Worm (Caenorhabditis elegans): Measurements from ENCODE around the gene inx-11.
A peak's percentile ranks its signal among the peaks of the same experiment; 100 is the strongest.

inx-11 gene

ce11 chrV:12517148-12517547, 30.1 kb downstream of the inx-11 start, which contains the start of gene cal-1:
Gene cal-1, minus strand, starts transcription at chrV:12517248.
- TF ChIP-seq him-1 (tag; optimal IDR thresholded peaks at IDR 0.05): no peak

ce11 chrV:12517757-12518156, 30.7 kb downstream of the inx-11 start:
- TF ChIP-seq him-1 (tag; optimal IDR thresholded peaks at IDR 0.05): no peak
- TF ChIP-seq dao-5 (tag; optimal IDR thresholded peaks at IDR 0.05): no peak
- TF ChIP-seq W03F9.2 (tag; optimal IDR thresholded peaks at IDR 0.05): no peak

DNA sequence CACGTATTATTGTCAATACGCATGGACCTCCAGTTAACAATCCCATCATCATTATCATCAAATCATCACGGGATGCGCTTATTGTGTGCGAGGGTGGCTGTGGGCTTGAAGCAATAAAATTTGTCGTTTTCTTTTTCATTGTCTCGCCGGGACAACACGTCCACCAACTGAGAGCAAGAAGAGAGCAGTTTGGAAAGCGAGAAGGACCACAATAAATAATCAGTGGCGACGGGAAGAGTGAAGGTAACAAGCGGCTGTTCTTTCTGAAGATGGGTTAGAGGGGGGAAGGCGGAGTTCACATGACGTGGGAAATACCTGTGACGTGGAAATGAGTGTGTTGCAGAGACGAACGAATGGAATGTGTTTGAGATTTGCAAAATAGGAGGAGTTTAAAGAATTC, 31.7 kb downstream of the inx-11 start:
- TF ChIP-seq W03F9.2 (tag; optimal IDR thresholded peaks at IDR 0.05) (no peak), him-1 (tag; optimal IDR thresholded peaks at IDR 0.05) (no peak), dao-5 (tag; optimal IDR thresholded peaks at IDR 0.05) (no peak)

DNA sequence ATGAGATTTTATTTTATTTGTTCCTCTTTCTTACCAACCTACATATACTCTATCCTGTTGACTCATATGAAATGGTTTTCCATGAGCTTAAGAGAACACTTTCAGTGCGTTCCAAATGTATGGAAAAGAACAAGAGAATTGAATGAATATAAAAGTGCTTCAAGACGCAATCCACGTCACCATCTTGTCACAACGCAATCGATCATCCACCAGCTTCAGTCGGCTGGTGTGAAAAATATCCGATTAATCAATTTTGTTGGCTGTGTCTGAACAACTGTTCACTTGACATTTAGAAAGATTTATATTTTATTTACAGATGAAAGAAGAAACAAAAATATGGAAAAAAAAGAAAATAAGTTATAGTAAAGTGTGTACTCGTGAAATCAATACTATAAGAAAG, 36.3 kb downstream of the inx-11 start:
- TF ChIP-seq him-1 (tag; optimal IDR thresholded peaks at IDR 0.05): no peak
- TF ChIP-seq W03F9.2 (tag; optimal IDR thresholded peaks at IDR 0.05): no peak
- no peak for TF ChIP-seq dao-5 (tag; optimal IDR thresholded peaks at IDR 0.05)

- no peak for TF ChIP-seq dao-5 (tag; optimal IDR thresholded peaks at IDR 0.05)
- no peak for TF ChIP-seq W03F9.2 (tag; optimal IDR thresholded peaks at IDR 0.05)
- TF ChIP-seq him-1 (tag; optimal IDR thresholded peaks at IDR 0.05): no peak
Observed at ce11 chrV:12525526-12525925, 38.5 kb downstream of the inx-11 start, which contains the start of gene dyf-4. Gene dyf-4, minus strand, starts transcription at chrV:12525738.

DNA sequence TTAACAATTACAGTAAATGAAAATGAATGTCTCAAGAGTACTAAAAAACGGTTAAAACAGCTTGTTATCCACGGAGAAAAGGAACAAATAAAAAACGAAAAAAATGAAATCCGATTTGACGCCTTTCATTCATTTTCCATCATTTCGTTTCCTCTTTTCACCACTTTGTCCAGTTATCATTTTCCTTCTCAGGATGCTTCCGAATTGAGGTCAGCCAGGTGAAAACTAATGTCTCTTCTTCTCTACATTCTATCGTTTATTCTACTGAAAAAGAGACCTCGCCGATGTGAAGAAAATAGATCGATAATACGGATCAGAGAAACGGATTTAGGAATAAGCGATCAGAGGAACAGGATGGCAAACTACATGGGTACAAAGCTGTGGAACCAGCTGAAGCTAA, 39.1 kb downstream of the inx-11 start:
- TF ChIP-seq dao-5 (tag; optimal IDR thresholded peaks at IDR 0.05): no peak
- no peak for TF ChIP-seq him-1 (tag; optimal IDR thresholded peaks at IDR 0.05)
- TF ChIP-seq W03F9.2 (tag; optimal IDR thresholded peaks at IDR 0.05): no peak

ce11 chrV:12526758-12527157, 39.7 kb downstream of the inx-11 start, which contains the start of gene F45D3.1:
Gene F45D3.1, plus strand, starts transcription at chrV:12527058.
- no peak for TF ChIP-seq him-1 (tag; optimal IDR thresholded peaks at IDR 0.05)
- TF ChIP-seq dao-5 (tag; optimal IDR thresholded peaks at IDR 0.05): no peak
- TF ChIP-seq W03F9.2 (tag; optimal IDR thresholded peaks at IDR 0.05): no peak

ce11 chrV:12528919-12529318, 41.9 kb downstream of the inx-11 start:
- TF ChIP-seq dao-5 (tag; optimal IDR thresholded peaks at IDR 0.05) (no peak), W03F9.2 (tag; optimal IDR thresholded peaks at IDR 0.05) (no peak), him-1 (tag; optimal IDR thresholded peaks at IDR 0.05) (peak; percentile 31)

ce11 chrV:12530129-12530528, 43.1 kb downstream of the inx-11 start:
- TF ChIP-seq W03F9.2 (tag; optimal IDR thresholded peaks at IDR 0.05) (no peak), him-1 (tag; optimal IDR thresholded peaks at IDR 0.05) (no peak), dao-5 (tag; optimal IDR thresholded peaks at IDR 0.05) (no peak)

DNA sequence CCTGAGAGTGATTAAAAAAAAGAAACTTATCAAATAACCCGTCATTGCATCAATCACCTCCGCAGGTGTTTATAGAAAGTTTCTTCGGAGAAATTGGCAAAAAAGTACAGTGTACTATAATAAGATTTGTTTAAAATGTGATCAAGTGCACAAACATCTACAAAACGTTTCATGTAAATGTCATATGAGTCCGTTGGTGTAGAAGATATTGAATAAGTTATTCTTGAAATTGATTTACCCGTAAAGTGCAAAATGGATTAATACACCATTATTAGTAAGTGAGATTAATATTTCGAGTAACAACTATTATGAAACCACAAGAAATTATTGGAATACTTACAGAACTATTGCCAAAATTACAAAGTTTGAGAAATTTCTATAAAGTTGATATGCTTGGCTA, 44.0 kb downstream of the inx-11 start:
- TF ChIP-seq him-1 (tag; optimal IDR thresholded peaks at IDR 0.05) (no peak), dao-5 (tag; optimal IDR thresholded peaks at IDR 0.05) (no peak), W03F9.2 (tag; optimal IDR thresholded peaks at IDR 0.05) (no peak)

- TF ChIP-seq W03F9.2 (tag; optimal IDR thresholded peaks at IDR 0.05) (no peak), him-1 (tag; optimal IDR thresholded peaks at IDR 0.05) (no peak), dao-5 (tag; optimal IDR thresholded peaks at IDR 0.05) (no peak)
Observed at ce11 chrV:12532369-12532768, 45.3 kb downstream of the inx-11 start.

- no peak for TF ChIP-seq dao-5 (tag; optimal IDR thresholded peaks at IDR 0.05)
- TF ChIP-seq W03F9.2 (tag; optimal IDR thresholded peaks at IDR 0.05): no peak
- no peak for TF ChIP-seq him-1 (tag; optimal IDR thresholded peaks at IDR 0.05)
Observed at ce11 chrV:12533635-12534150, 46.7 kb downstream of the inx-11 start.

ce11 chrV:12534941-12535340, 47.9 kb downstream of the inx-11 start:
- TF ChIP-seq him-1 (tag; optimal IDR thresholded peaks at IDR 0.05) (no peak), dao-5 (tag; optimal IDR thresholded peaks at IDR 0.05) (no peak), W03F9.2 (tag; optimal IDR thresholded peaks at IDR 0.05) (no peak)

ce11 chrV:12536409-12537038, 49.5 kb downstream of the inx-11 start:
- TF ChIP-seq dao-5 (tag; optimal IDR thresholded peaks at IDR 0.05) (no peak), him-1 (tag; optimal IDR thresholded peaks at IDR 0.05) (no peak), W03F9.2 (tag; optimal IDR thresholded peaks at IDR 0.05) (no peak)

ce11 chrV:12537505-12537904, 50.5 kb downstream of the inx-11 start:
- no peak for TF ChIP-seq him-1 (tag; optimal IDR thresholded peaks at IDR 0.05)

Measured in whole organism, L4/young adult.